Worm (Caenorhabditis elegans): ENCODE measurements around the gene irld-6.

ce11 chrV:10722595-10722994 lies 34.0 kb downstream of the irld-6 start:
- TF ChIP-seq dao-5 (tag; optimal IDR thresholded peaks at IDR 0.05): no peak
- no peak for TF ChIP-seq him-1 (tag; optimal IDR thresholded peaks at IDR 0.05)
- no peak for TF ChIP-seq W03F9.2 (tag; optimal IDR thresholded peaks at IDR 0.05)
